Worm (Caenorhabditis elegans) whole organism, L2 larva: ENCODE results near the gene C06E2.5.

Experiments
- C34F6.9 ChIP-seq: fragments of 150-350 bp; optimal IDR thresholded peaks from 2 replicates; lab custom pipeline; 2014; ENCODE audit warnings: missing biosample characterization, missing genetic modification characterization
- F13H6.1 ChIP-seq: sonication (generic microtip); optimal IDR thresholded peaks from 2 replicates; lab custom pipeline; 2016; ENCODE audit warnings: missing genetic modification characterization, missing compliant biosample characterization
- Y55F3AM.14 ChIP-seq: fragments of 200-800 bp; sonication (Bioruptor generic); optimal IDR thresholded peaks from 2 replicates; lab custom pipeline; 2018; ENCODE audit warnings: mild to moderate bottlenecking, missing genetic modification characterization, missing compliant biosample characterization
- alr-1 ChIP-seq: fragments of 150-350 bp; optimal IDR thresholded peaks from 2 replicates; lab custom pipeline; 2014; ENCODE audit warnings: missing biosample characterization, missing genetic modification characterization
- aly-2 ChIP-seq: fragments of 150-350 bp; optimal IDR thresholded peaks from 2 replicates; lab custom pipeline; 2014; ENCODE audit warnings: missing biosample characterization, missing genetic modification characterization
- ama-1 ChIP-seq: fragments of 150-350 bp; optimal IDR thresholded peaks from 2 replicates; lab custom pipeline; 2018; ENCODE audit warnings: inconsistent platforms
- blmp-1 ChIP-seq: sonication (generic microtip); optimal IDR thresholded peaks from 2 replicates; lab custom pipeline; 2017; ENCODE audit warnings: missing genetic modification characterization, mild to moderate bottlenecking, missing compliant biosample characterization, antibody characterized with exemption, moderate library complexity; ENCODE audit not compliant: insufficient read depth
- ceh-16 ChIP-seq: fragments of 150-350 bp; optimal IDR thresholded peaks from 2 replicates; lab custom pipeline; 2014; ENCODE audit warnings: missing biosample characterization, missing genetic modification characterization
- ceh-82 ChIP-seq: fragments of 150-350 bp; optimal IDR thresholded peaks from 2 replicates; lab custom pipeline; 2014; ENCODE audit warnings: missing biosample characterization, missing genetic modification characterization
- crh-2 ChIP-seq: sonication (generic microtip); optimal IDR thresholded peaks from 2 replicates; lab custom pipeline; 2017; ENCODE audit warnings: missing biosample characterization, missing genetic modification characterization
- egl-27 ChIP-seq: sonication (generic microtip); optimal IDR thresholded peaks from 3 replicates; lab custom pipeline; 2017; ENCODE audit warnings: missing biosample characterization, missing genetic modification reagents, missing genetic modification characterization
- elt-1 ChIP-seq: fragments of 150-350 bp; optimal IDR thresholded peaks from 2 replicates; lab custom pipeline; 2014; ENCODE audit warnings: missing biosample characterization, missing genetic modification characterization
- fos-1 ChIP-seq: fragments of 150-350 bp; optimal IDR thresholded peaks from 2 replicates; lab custom pipeline; 2014; ENCODE audit warnings: missing biosample characterization, missing genetic modification characterization
- gmeb-1 ChIP-seq: fragments of 150-350 bp; optimal IDR thresholded peaks from 2 replicates; lab custom pipeline; 2014; ENCODE audit warnings: missing biosample characterization, missing genetic modification characterization
- lin-11 ChIP-seq: fragments of 150-350 bp; sonication (generic microtip); optimal IDR thresholded peaks from 2 replicates; lab custom pipeline; 2014; ENCODE audit warnings: missing biosample characterization, missing genetic modification characterization, inconsistent platforms, mixed read lengths
- lin-13 ChIP-seq: fragments of 150-350 bp; optimal IDR thresholded peaks from 2 replicates; lab custom pipeline; 2014; ENCODE audit warnings: missing biosample characterization, missing genetic modification reagents, missing genetic modification characterization
- lsy-2 ChIP-seq, 2 experiments: fragments of 150-350 bp in 1 of 2; sonication (generic microtip) in 1 of 2; optimal IDR thresholded peaks; 2 replicates each; lab custom pipeline; 2014 to 2017; ENCODE audit warnings: missing biosample characterization in 2 of 2, missing genetic modification characterization in 2 of 2
- mab-5 ChIP-seq: fragments of 150-350 bp; optimal IDR thresholded peaks from 2 replicates; lab custom pipeline; 2014; ENCODE audit warnings: missing biosample characterization, missing genetic modification characterization
- mdl-1 ChIP-seq, 2 experiments: fragments of 150-350 bp in 1 of 2; sonication (generic microtip) in 1 of 2; optimal IDR thresholded peaks; 2 replicates each; lab custom pipeline; 2017; ENCODE audit warnings: missing biosample characterization in 2 of 2, missing genetic modification characterization in 2 of 2
- nhr-10 ChIP-seq: sonication (generic microtip); optimal IDR thresholded peaks from 2 replicates; lab custom pipeline; 2017; ENCODE audit warnings: missing biosample characterization, missing genetic modification characterization
- nhr-12 ChIP-seq: fragments of 150-350 bp; optimal IDR thresholded peaks from 2 replicates; lab custom pipeline; 2014; ENCODE audit warnings: missing biosample characterization, missing genetic modification characterization
- nhr-129 ChIP-seq: fragments of 150-350 bp; optimal IDR thresholded peaks from 2 replicates; lab custom pipeline; 2014; ENCODE audit warnings: missing biosample characterization, missing genetic modification characterization
- nhr-23 ChIP-seq: fragments of 150-350 bp; optimal IDR thresholded peaks from 2 replicates; lab custom pipeline; 2014; ENCODE audit warnings: missing biosample characterization, missing genetic modification reagents, missing genetic modification characterization
- nhr-237 ChIP-seq: fragments of 150-350 bp; optimal IDR thresholded peaks from 2 replicates; lab custom pipeline; 2014; ENCODE audit warnings: missing biosample characterization, missing genetic modification characterization
- nhr-25 ChIP-seq: fragments of 150-350 bp; sonication (generic microtip); optimal IDR thresholded peaks from 3 replicates; lab custom pipeline; 2014; ENCODE audit warnings: missing biosample characterization, missing genetic modification characterization
- nhr-77 ChIP-seq: fragments of 150-350 bp; optimal IDR thresholded peaks from 2 replicates; lab custom pipeline; 2014; ENCODE audit warnings: missing biosample characterization, missing genetic modification characterization
- skn-1 ChIP-seq: sonication (generic microtip); optimal IDR thresholded peaks from 2 replicates; lab custom pipeline; 2017; ENCODE audit warnings: missing biosample characterization, missing genetic modification characterization
- sma-3 ChIP-seq: sonication (generic microtip); optimal IDR thresholded peaks from 2 replicates; lab custom pipeline; 2016; ENCODE audit warnings: missing genetic modification reagents, missing genetic modification characterization, missing compliant biosample characterization
- sma-9 ChIP-seq, 2 experiments: fragments of 150-350 bp in 1 of 2; sonication (generic microtip) in 1 of 2; optimal IDR thresholded peaks; 2 replicates each; lab custom pipeline; 2014 to 2016; ENCODE audit warnings: missing genetic modification characterization in 2 of 2, mild to moderate bottlenecking in 1 of 2, missing biosample characterization in 1 of 2, missing compliant biosample characterization in 1 of 2, missing genetic modification reagents in 1 of 2, moderate library complexity in 1 of 2
- snpc-4 ChIP-seq: fragments of 150-350 bp; optimal IDR thresholded peaks from 2 replicates; lab custom pipeline; 2014; ENCODE audit warnings: missing biosample characterization, missing genetic modification characterization
- unc-39 ChIP-seq: fragments of 150-350 bp; optimal IDR thresholded peaks from 2 replicates; lab custom pipeline; 2014; ENCODE audit warnings: missing biosample characterization, missing genetic modification characterization
- unc-55 ChIP-seq: fragments of 150-350 bp; sonication (generic microtip); optimal IDR thresholded peaks from 3 replicates; lab custom pipeline; 2014; ENCODE audit warnings: missing biosample characterization, missing genetic modification reagents, missing genetic modification characterization
- zag-1 ChIP-seq: fragments of 150-350 bp; optimal IDR thresholded peaks from 2 replicates; lab custom pipeline; 2014; ENCODE audit warnings: missing biosample characterization, missing genetic modification characterization
- ztf-1 ChIP-seq: fragments of 200-800 bp; sonication (Bioruptor generic); conservative IDR thresholded peaks from 2 replicates; pipeline ENCODE4 v1.3.6; 2022; ENCODE audit warnings: missing genetic modification characterization, missing compliant biosample characterization
- ztf-11 ChIP-seq: sonication (generic microtip); optimal IDR thresholded peaks from 2 replicates; lab custom pipeline; 2017; ENCODE audit warnings: missing biosample characterization, missing genetic modification characterization
- ztf-4 ChIP-seq: fragments of 150-350 bp; optimal IDR thresholded peaks from 2 replicates; lab custom pipeline; 2014; ENCODE audit warnings: missing biosample characterization, missing genetic modification characterization

Gene C06E2.5

ce11 chrX:8890251-8890755 is 32.5 kb upstream of the C06E2.5 start:
- TF ChIP-seq nhr-12 (no peak), nhr-23 (tag; lab: Kevin White, UChicago) (no peak), skn-1 (tag; lab: Kevin White, UChicago) (no peak), alr-1 (tag; lab: Kevin White, UChicago) (no peak), aly-2 (tag; lab: Kevin White, UChicago) (no peak), ama-1 (lab: Kevin White, UChicago) (no peak), F13H6.1 (no peak), nhr-10 (no peak), ceh-82 (tag; lab: Kevin White, UChicago) (no peak), zag-1 (tag; lab: Kevin White, UChicago) (no peak), nhr-25 (tag; lab: Kevin White, UChicago) (no peak), ztf-1 (GFP tag; lab: Robert Waterston, UW) (no peak), egl-27 (tag; lab: Kevin White, UChicago) (no peak), Y55F3AM.14 (GFP tag; lab: Kevin White, UChicago) (no peak)

ce11 chrX:8888835-8889234 is 31.1 kb upstream of the C06E2.5 start:
- TF ChIP-seq unc-55 (GFP tag; lab: Kevin White, UChicago) (peak; percentile 26), skn-1 (tag; lab: Kevin White, UChicago) (no peak)
- TF ChIP-seq, all 48 proteins: peak for 1

- TF ChIP-seq blmp-1 (tag; lab: Kevin White, UChicago) (peak; percentile 87), ceh-16 (tag; lab: Kevin White, UChicago) (no peak), nhr-25 (tag; lab: Kevin White, UChicago) (peak; percentile 59)
Measured at ce11 chrX:8882162-8882561, 24.4 kb upstream of the C06E2.5 start.

ce11 chrX:8879349-8879748 is 21.6 kb upstream of the C06E2.5 start, which contains the start of gene C06E2.2:
TSS of gene C06E2.2 (plus strand) at chrX:8879649.
- TF ChIP-seq ztf-1 (GFP tag; lab: Robert Waterston, UW) (no peak), ceh-82 (tag; lab: Kevin White, UChicago) (no peak), lin-13 (GFP tag; lab: Kevin White, UChicago) (no peak), nhr-12 (no peak), mdl-1 (tag; optimal IDR thresholded peaks at IDR 0.05; lab: Kevin White, UChicago) (no peak), ztf-11 (tag; lab: Kevin White, UChicago) (no peak), C34F6.9 (no peak), unc-55 (GFP tag; lab: Kevin White, UChicago) (no peak), gmeb-1 (tag; lab: Kevin White, UChicago) (no peak), sma-3 (GFP tag; lab: Kevin White, UChicago) (no peak), snpc-4 (tag; lab: Kevin White, UChicago) (no peak), ztf-4 (tag; lab: Kevin White, UChicago) (no peak), lsy-2 (tag; optimal IDR thresholded peaks at IDR 0.05; lab: Kevin White, UChicago) (no peak), F13H6.1 (no peak), unc-39 (tag; lab: Kevin White, UChicago) (no peak), nhr-129 (tag; lab: Kevin White, UChicago) (no peak), nhr-25 (tag; lab: Kevin White, UChicago) (no peak), fos-1 (tag; lab: Kevin White, UChicago) (no peak), mab-5 (tag; lab: Kevin White, UChicago) (no peak), zag-1 (tag; lab: Kevin White, UChicago) (no peak)

ce11 chrX:8878709-8879108 is 21.0 kb upstream of the C06E2.5 start:
- TF ChIP-seq aly-2 (tag; lab: Kevin White, UChicago) (no peak), zag-1 (tag; lab: Kevin White, UChicago) (no peak), gmeb-1 (tag; lab: Kevin White, UChicago) (no peak), fos-1 (tag; lab: Kevin White, UChicago) (no peak)
- TF ChIP-seq, all 48 proteins: peak for 0

ce11 chrX:8877162-8877561 is 19.4 kb upstream of the C06E2.5 start:
- TF ChIP-seq nhr-25 (tag; lab: Kevin White, UChicago) (no peak), elt-1 (tag; lab: Kevin White, UChicago) (no peak), nhr-10 (no peak), F13H6.1 (no peak), lin-11 (tag; lab: Kevin White, UChicago) (no peak), nhr-77 (tag; lab: Kevin White, UChicago) (no peak), Y55F3AM.14 (GFP tag; lab: Kevin White, UChicago) (no peak), fos-1 (tag; lab: Kevin White, UChicago) (no peak), lin-13 (GFP tag; lab: Kevin White, UChicago) (no peak), unc-39 (tag; lab: Kevin White, UChicago) (no peak), sma-9 (GFP tag; optimal IDR thresholded peaks at IDR 0.05; lab: Kevin White, UChicago) (peak; percentile 2), sma-9 (tag; optimal IDR thresholded peaks at IDR 0.05; lab: Kevin White, UChicago) (no peak), crh-2 (tag; lab: Kevin White, UChicago) (peak; percentile 13), ceh-16 (tag; lab: Kevin White, UChicago) (peak; percentile 3), sma-3 (GFP tag; lab: Kevin White, UChicago) (peak; percentile 16), nhr-237 (no peak)
